Fruit fly (Drosophila melanogaster) whole organism, prepupa: ENCODE measurements around the gene fng.

Experiments used
- Blimp-1 ChIP-seq: fragments of 200-800 bp; sonication (Bioruptor generic); optimal IDR thresholded peaks from 3 replicates; lab custom pipeline; 2017; ENCODE audit warnings: missing biosample characterization, missing genetic modification characterization, mild to moderate bottlenecking, moderate library complexity, missing genetic modification reagents
- CG10669 ChIP-seq: fragments of 200-800 bp; sonication (Bioruptor generic); optimal IDR thresholded peaks from 3 replicates; lab custom pipeline; 2018; ENCODE audit warnings: missing biosample characterization, mild to moderate bottlenecking, missing genetic modification characterization, moderate library complexity
- CG11294 ChIP-seq: fragments of 200-800 bp; sonication (Bioruptor generic); IDR thresholded peaks from 2 replicates; pipeline ENCODE4 v1.3.6; 2022; ENCODE audit warnings: missing biosample characterization, missing genetic modification characterization
- CG11762 ChIP-seq: fragments of 200-800 bp; sonication (Bioruptor generic); optimal IDR thresholded peaks from 3 replicates; lab custom pipeline; 2016; ENCODE audit warnings: missing biosample characterization, missing genetic modification characterization; ENCODE audit not compliant: insufficient read depth
- CG11902 ChIP-seq: fragments of 200-800 bp; sonication (Bioruptor generic); optimal IDR thresholded peaks from 3 replicates; lab custom pipeline; 2016; ENCODE audit warnings: missing biosample characterization, missing genetic modification characterization
- CG15336 ChIP-seq: fragments of 200-800 bp; sonication (Bioruptor generic); IDR thresholded peaks from 2 replicates; pipeline ENCODE4 v1.3.6; 2022; ENCODE audit warnings: missing biosample characterization, missing genetic modification characterization
- CG1621 ChIP-seq: fragments of 200-800 bp; sonication (Bioruptor generic); optimal IDR thresholded peaks from 3 replicates; lab custom pipeline; 2018; ENCODE audit warnings: missing biosample characterization, mild to moderate bottlenecking, missing genetic modification characterization
- CG16779 ChIP-seq: fragments of 200-800 bp; sonication (Bioruptor generic); optimal IDR thresholded peaks from 3 replicates; lab custom pipeline; 2017; ENCODE audit warnings: missing biosample characterization, mild to moderate bottlenecking, missing genetic modification characterization
- CG3032 ChIP-seq: fragments of 200-800 bp; optimal IDR thresholded peaks from 2 replicates; lab custom pipeline; 2019; ENCODE audit warnings: missing biosample characterization, mild to moderate bottlenecking, missing genetic modification characterization, moderate library complexity
- CG31627 ChIP-seq: fragments of 200-800 bp; sonication (Bioruptor generic); optimal IDR thresholded peaks from 3 replicates; lab custom pipeline; 2016; ENCODE audit warnings: missing biosample characterization, missing genetic modification characterization
- CG32006 ChIP-seq: fragments of 200-800 bp; sonication (Bioruptor generic); optimal IDR thresholded peaks from 3 replicates; lab custom pipeline; 2017; ENCODE audit warnings: missing biosample characterization, mild to moderate bottlenecking, missing genetic modification characterization
- CG34406 ChIP-seq: fragments of 200-800 bp; sonication (Bioruptor generic); optimal IDR thresholded peaks from 3 replicates; lab custom pipeline; 2016; ENCODE audit warnings: missing biosample characterization, missing genetic modification characterization
- CG3919 ChIP-seq: fragments of 200-800 bp; sonication (Bioruptor generic); optimal IDR thresholded peaks from 3 replicates; lab custom pipeline; 2016; ENCODE audit warnings: missing biosample characterization, missing genetic modification characterization
- CG4318 ChIP-seq: fragments of 200-800 bp; sonication (Bioruptor generic); optimal IDR thresholded peaks from 3 replicates; lab custom pipeline; 2017; ENCODE audit warnings: missing biosample characterization, mild to moderate bottlenecking, missing genetic modification characterization
- CG6163 ChIP-seq: fragments of 200-800 bp; sonication (Bioruptor generic); IDR thresholded peaks from 3 replicates; pipeline ENCODE4 v1.3.6; 2022; ENCODE audit warnings: missing biosample characterization, missing genetic modification characterization
- CG6792 ChIP-seq: fragments of 200-800 bp; sonication (Bioruptor generic); optimal IDR thresholded peaks from 3 replicates; lab custom pipeline; 2016; ENCODE audit warnings: missing biosample characterization, missing genetic modification characterization
- CG6808 ChIP-seq: fragments of 200-800 bp; sonication (Bioruptor generic); optimal IDR thresholded peaks from 3 replicates; lab custom pipeline; 2017; ENCODE audit warnings: missing biosample characterization, missing genetic modification characterization, mild to moderate bottlenecking, moderate library complexity, missing genetic modification reagents
- CG6854 ChIP-seq: fragments of 200-800 bp; sonication (Bioruptor generic); optimal IDR thresholded peaks from 2 replicates; lab custom pipeline; 2017; ENCODE audit warnings: missing biosample characterization, mild to moderate bottlenecking, missing genetic modification characterization
- CG7368 ChIP-seq: fragments of 200-800 bp; sonication (Bioruptor generic); optimal IDR thresholded peaks from 3 replicates; lab custom pipeline; 2016; ENCODE audit warnings: missing biosample characterization, missing genetic modification characterization
- CG8319 ChIP-seq: fragments of 200-800 bp; sonication (Bioruptor generic); optimal IDR thresholded peaks from 3 replicates; lab custom pipeline; 2016; ENCODE audit warnings: missing biosample characterization, missing genetic modification characterization
- CG8632 ChIP-seq: fragments of 200-800 bp; sonication (Bioruptor generic); optimal IDR thresholded peaks from 3 replicates; lab custom pipeline; 2016; ENCODE audit warnings: missing biosample characterization, missing genetic modification characterization
- CG9139 ChIP-seq: fragments of 200-800 bp; sonication (Bioruptor generic); optimal IDR thresholded peaks from 3 replicates; lab custom pipeline; 2017; ENCODE audit warnings: missing biosample characterization, mild to moderate bottlenecking, missing genetic modification characterization
- Eip75B ChIP-seq: fragments of 200-800 bp; sonication (Bioruptor generic); optimal IDR thresholded peaks from 3 replicates; lab custom pipeline; 2016; ENCODE audit warnings: missing biosample characterization, missing genetic modification characterization
- Eip93F ChIP-seq: fragments of 200-800 bp; sonication (Bioruptor generic); optimal IDR thresholded peaks from 2 replicates; lab custom pipeline; 2016; ENCODE audit warnings: missing biosample characterization, mild to moderate bottlenecking, missing genetic modification characterization
- Ets21C ChIP-seq: fragments of 200-800 bp; sonication (Bioruptor generic); optimal IDR thresholded peaks from 3 replicates; lab custom pipeline; 2016; ENCODE audit warnings: missing biosample characterization, missing genetic modification characterization
- Gug ChIP-seq: fragments of 200-800 bp; sonication (Bioruptor generic); IDR thresholded peaks from 2 replicates; pipeline ENCODE4 v1.3.6; 2022; ENCODE audit warnings: missing biosample characterization, missing genetic modification characterization
- Hr38 ChIP-seq: sonication (Bioruptor generic); optimal IDR thresholded peaks from 2 replicates; lab custom pipeline; 2016; ENCODE audit warnings: missing biosample characterization, missing genetic modification characterization
- Hr39 ChIP-seq: fragments of 200-800 bp; sonication (Bioruptor generic); optimal IDR thresholded peaks from 2 replicates; lab custom pipeline; 2016; ENCODE audit warnings: missing biosample characterization, missing genetic modification characterization
- Hr4 ChIP-seq: fragments of 200-800 bp; sonication (Bioruptor generic); optimal IDR thresholded peaks from 3 replicates; lab custom pipeline; 2016; ENCODE audit warnings: missing biosample characterization, missing genetic modification characterization
- Lpt ChIP-seq: fragments of 200-800 bp; sonication (Bioruptor generic); optimal IDR thresholded peaks from 3 replicates; lab custom pipeline; 2016; ENCODE audit warnings: missing biosample characterization, missing genetic modification characterization
- Met ChIP-seq: fragments of 200-800 bp; sonication (Bioruptor generic); optimal IDR thresholded peaks from 3 replicates; lab custom pipeline; 2016; ENCODE audit warnings: missing biosample characterization, missing genetic modification characterization
- OdsH ChIP-seq: fragments of 200-800 bp; sonication (Bioruptor generic); optimal IDR thresholded peaks from 3 replicates; lab custom pipeline; 2016; ENCODE audit warnings: missing biosample characterization, missing genetic modification characterization
- Smox ChIP-seq: fragments of 200-800 bp; sonication (Bioruptor generic); optimal IDR thresholded peaks from 3 replicates; lab custom pipeline; 2016; ENCODE audit warnings: missing biosample characterization, missing genetic modification characterization
- Sox14 ChIP-seq: fragments of 200-800 bp; sonication (Bioruptor generic); optimal IDR thresholded peaks from 3 replicates; lab custom pipeline; 2016; ENCODE audit warnings: missing biosample characterization, missing genetic modification characterization
- Sox15 ChIP-seq: fragments of 200-800 bp; sonication (Bioruptor generic); optimal IDR thresholded peaks from 3 replicates; lab custom pipeline; 2016; ENCODE audit warnings: missing biosample characterization, missing genetic modification characterization
- achi ChIP-seq: fragments of 200-800 bp; sonication (Bioruptor generic); optimal IDR thresholded peaks from 3 replicates; lab custom pipeline; 2016; ENCODE audit warnings: missing biosample characterization, missing genetic modification characterization
- acj6 ChIP-seq: fragments of 200-800 bp; sonication (Bioruptor generic); optimal IDR thresholded peaks from 3 replicates; lab custom pipeline; 2016; ENCODE audit warnings: missing biosample characterization, missing genetic modification characterization
- cyc ChIP-seq: fragments of 200-800 bp; sonication (Bioruptor generic); optimal IDR thresholded peaks from 3 replicates; lab custom pipeline; 2016; ENCODE audit warnings: missing biosample characterization, missing genetic modification characterization
- dac ChIP-seq: fragments of 200-800 bp; sonication (Bioruptor generic); optimal IDR thresholded peaks from 2 replicates; lab custom pipeline; 2017; ENCODE audit warnings: missing biosample characterization, mild to moderate bottlenecking, missing genetic modification characterization
- dsx ChIP-seq: fragments of 200-800 bp; optimal IDR thresholded peaks from 3 replicates; lab custom pipeline; 2019; ENCODE audit warnings: missing biosample characterization, mild to moderate bottlenecking, missing genetic modification characterization, moderate library complexity; ENCODE audit not compliant: poor library complexity, severe bottlenecking
- eg ChIP-seq: fragments of 200-800 bp; sonication (Bioruptor generic); IDR thresholded peaks from 3 replicates; pipeline ENCODE4 v1.3.6; 2022; ENCODE audit warnings: missing biosample characterization, missing genetic modification characterization
- esn ChIP-seq: fragments of 200-800 bp; sonication (Bioruptor generic); optimal IDR thresholded peaks from 2 replicates; lab custom pipeline; 2016; ENCODE audit warnings: missing biosample characterization, mild to moderate bottlenecking, missing genetic modification characterization, moderate library complexity
- fd59A ChIP-seq: fragments of 200-800 bp; sonication (Bioruptor generic); optimal IDR thresholded peaks from 2 replicates; lab custom pipeline; 2017; ENCODE audit warnings: missing biosample characterization, mild to moderate bottlenecking, missing genetic modification characterization, missing genetic modification reagents
- fd85E ChIP-seq: fragments of 200-800 bp; sonication (Bioruptor generic); optimal IDR thresholded peaks from 3 replicates; lab custom pipeline; 2016; ENCODE audit warnings: missing biosample characterization, missing genetic modification characterization
- fkh ChIP-seq: fragments of 200-800 bp; sonication (Bioruptor generic); optimal IDR thresholded peaks from 3 replicates; lab custom pipeline; 2017; ENCODE audit warnings: missing biosample characterization, mild to moderate bottlenecking, missing genetic modification characterization, moderate library complexity
- lz ChIP-seq: fragments of 200-800 bp; sonication (Bioruptor generic); optimal IDR thresholded peaks from 3 replicates; lab custom pipeline; 2016; ENCODE audit warnings: missing biosample characterization, missing genetic modification characterization
- net ChIP-seq: fragments of 200-800 bp; sonication (Bioruptor generic); optimal IDR thresholded peaks from 3 replicates; lab custom pipeline; 2016; ENCODE audit warnings: missing biosample characterization, missing genetic modification characterization
- pdm3 ChIP-seq: fragments of 200-800 bp; sonication (Bioruptor generic); optimal IDR thresholded peaks from 3 replicates; lab custom pipeline; 2016; ENCODE audit warnings: missing biosample characterization, missing genetic modification characterization
- ss ChIP-seq, 2 experiments: fragments of 200-800 bp; sonication (Bioruptor generic); optimal IDR thresholded peaks; 2 replicates in 1 of 2; 3 replicates in 1 of 2; lab custom pipeline; 2017 to 2018; ENCODE audit warnings: mild to moderate bottlenecking in 2 of 2, missing biosample characterization in 2 of 2, missing genetic modification characterization in 2 of 2, moderate library complexity in 1 of 2
- svp ChIP-seq: fragments of 200-800 bp; sonication (Bioruptor generic); peaks from one replicate; lab custom pipeline; 2016; ENCODE audit warnings: missing biosample characterization, missing genetic modification characterization
- topi ChIP-seq: fragments of 200-800 bp; sonication (Bioruptor generic); optimal IDR thresholded peaks from 3 replicates; lab custom pipeline; 2016; ENCODE audit warnings: missing biosample characterization, missing genetic modification characterization
- vri ChIP-seq: fragments of 200-800 bp; sonication (Bioruptor generic); optimal IDR thresholded peaks from 3 replicates; lab custom pipeline; 2016; ENCODE audit warnings: missing biosample characterization, mild to moderate bottlenecking, missing genetic modification characterization

The fng gene

dm6 chr3L:20933706-20934105 lies 15.6 kb downstream of the fng start:
- TF ChIP-seq dsx (GFP tag; lab: Kevin White, UChicago) (no peak), CG3032 (tag; lab: Kevin White, UChicago) (peak; percentile 34), eg (peak; percentile 69), acj6 (peak; percentile 16), net (GFP tag; lab: Kevin White, UChicago) (peak; percentile 32), CG6163 (GFP tag; lab: Robert Waterston, UW) (peak; percentile 66), CG34406 (peak; percentile 9), topi (GFP tag; lab: Kevin White, UChicago) (peak; percentile 34), CG4318 (GFP tag; lab: Kevin White, UChicago) (no peak), CG8632 (peak; percentile 16), ss (GFP tag; optimal IDR thresholded peaks at IDR 0.05; lab: Kevin White, UChicago) (peak; percentile 19 to 65), Hr39 (GFP tag; lab: Kevin White, UChicago) (peak; percentile 14), CG6792 (peak; percentile 26), Sox14 (GFP tag; lab: Kevin White, UChicago) (peak; percentile 23), achi (GFP tag; lab: Kevin White, UChicago) (peak; percentile 41), CG6854 (GFP tag; lab: Kevin White, UChicago) (no peak), Eip93F (GFP tag; lab: Kevin White, UChicago) (no peak), dac (GFP tag; lab: Kevin White, UChicago) (peak; percentile 24), Ets21C (GFP tag; lab: Kevin White, UChicago) (no peak), esn (GFP tag; lab: Kevin White, UChicago) (peak; percentile 25), cyc (GFP tag; lab: Kevin White, UChicago) (peak; percentile 10), CG7368 (GFP tag; lab: Kevin White, UChicago) (peak; percentile 17), vri (GFP tag; lab: Kevin White, UChicago) (peak; percentile 1), Lpt (GFP tag; lab: Kevin White, UChicago) (no peak), CG11762 (GFP tag; lab: Kevin White, UChicago) (no peak), Hr4 (GFP tag; lab: Kevin White, UChicago) (peak; percentile 56), CG3919 (GFP tag; lab: Kevin White, UChicago) (peak; percentile 68), CG15336 (GFP tag; lab: Robert Waterston, UW) (peak; percentile 56; the same call in 1 of the 2 replicates), fd85E (GFP tag; lab: Kevin White, UChicago) (no peak), lz (GFP tag; lab: Kevin White, UChicago) (peak; percentile 26), CG1621 (tag; lab: Kevin White, UChicago) (no peak), Blimp-1 (GFP tag; lab: Kevin White, UChicago) (no peak), OdsH (GFP tag; lab: Kevin White, UChicago) (peak; percentile 37), Hr38 (GFP tag; lab: Kevin White, UChicago) (no peak), CG11902 (no peak), pdm3 (GFP tag; lab: Kevin White, UChicago) (peak; percentile 28), CG8319 (no peak), CG16779 (tag; lab: Kevin White, UChicago) (no peak), CG11294 (0 out of 2 replicates have a peak, but pooled peaks have one; percentile 20), svp (GFP tag; lab: Kevin White, UChicago) (peak; percentile 66), Smox (peak; percentile 17), Met (peak; percentile 44), CG31627 (GFP tag; lab: Kevin White, UChicago) (no peak), Sox15 (GFP tag; lab: Kevin White, UChicago) (no peak), Gug (0 out of 2 replicates have a peak, but pooled peaks have one; percentile 17), Eip75B (GFP tag; lab: Kevin White, UChicago) (peak; percentile 15), CG9139 (GFP tag; lab: Kevin White, UChicago) (peak; percentile 4), CG6808 (GFP tag; lab: Kevin White, UChicago) (peak; percentile 43), fkh (GFP tag; lab: Kevin White, UChicago) (no peak), fd59A (GFP tag; lab: Kevin White, UChicago) (no peak), CG10669 (GFP tag; lab: Kevin White, UChicago) (peak; percentile 25), CG32006 (peak; percentile 54)
